Fruit fly (Drosophila melanogaster) whole organism, embryonic: ENCODE results near the gene Pp1alpha-96A.
A peak's percentile ranks its signal among the peaks of the same experiment; 100 is the strongest.

Experiments
- Abd-B ChIP-seq: fragments of 200-800 bp; sonication (Bioruptor generic); optimal IDR thresholded peaks from 2 replicates; lab custom pipeline; 2018; ENCODE audit warnings: missing biosample characterization, mild to moderate bottlenecking, missing genetic modification characterization, moderate library complexity
- B-H2 ChIP-seq: fragments of 200-800 bp; sonication (Bioruptor generic); optimal IDR thresholded peaks from 2 replicates; lab custom pipeline; 2018; ENCODE audit warnings: missing biosample characterization, mild to moderate bottlenecking, missing genetic modification characterization
- CG10565 ChIP-seq: fragments of 200-800 bp; sonication (Bioruptor generic); optimal IDR thresholded peaks from 3 replicates; lab custom pipeline; 2016; ENCODE audit warnings: missing biosample characterization, mild to moderate bottlenecking, missing genetic modification characterization
- CG12769 ChIP-seq: fragments of 200-800 bp; sonication (Bioruptor generic); optimal IDR thresholded peaks from 2 replicates; lab custom pipeline; 2019; ENCODE audit warnings: missing biosample characterization, mild to moderate bottlenecking, missing genetic modification characterization, moderate library complexity
- CG13296 ChIP-seq: fragments of 200-800 bp; sonication (Bioruptor generic); optimal IDR thresholded peaks from 3 replicates; lab custom pipeline; 2018; ENCODE audit warnings: missing biosample characterization, mild to moderate bottlenecking, missing genetic modification characterization
- CG13894 ChIP-seq: fragments of 200-800 bp; sonication (Bioruptor generic); optimal IDR thresholded peaks from 3 replicates; lab custom pipeline; 2018; ENCODE audit warnings: missing biosample characterization, mild to moderate bottlenecking, missing genetic modification characterization, moderate library complexity
- CG14014 ChIP-seq: fragments of 200-800 bp; sonication (Bioruptor generic); IDR thresholded peaks from 2 replicates; pipeline ENCODE4 v1.3.6; 2022; ENCODE audit warnings: missing biosample characterization, missing genetic modification characterization
- CG15514 ChIP-seq: fragments of 200-800 bp; sonication (Bioruptor generic); optimal IDR thresholded peaks from 3 replicates; lab custom pipeline; 2017; ENCODE audit warnings: missing biosample characterization, missing genetic modification characterization, mild to moderate bottlenecking, moderate library complexity, missing genetic modification reagents
- CG17359 ChIP-seq: fragments of 200-800 bp; sonication (Bioruptor generic); optimal IDR thresholded peaks from 3 replicates; lab custom pipeline; 2018; ENCODE audit warnings: missing biosample characterization, mild to moderate bottlenecking, missing genetic modification characterization, moderate library complexity
- CG17361 ChIP-seq: fragments of 200-800 bp; sonication (Bioruptor generic); IDR thresholded peaks from 3 replicates; pipeline ENCODE4 v1.3.6; 2022; ENCODE audit warnings: missing biosample characterization, missing genetic modification characterization
- CG17568 ChIP-seq: fragments of 200-800 bp; sonication (Bioruptor generic); optimal IDR thresholded peaks from 2 replicates; lab custom pipeline; 2018; ENCODE audit warnings: missing biosample characterization, mild to moderate bottlenecking, missing genetic modification characterization, moderate library complexity
- CG2120 ChIP-seq: fragments of 200-800 bp; sonication (Bioruptor generic); optimal IDR thresholded peaks from 3 replicates; lab custom pipeline; 2016; ENCODE audit warnings: missing biosample characterization, missing genetic modification characterization
- CG31441 ChIP-seq: fragments of 200-800 bp; sonication (Bioruptor generic); IDR thresholded peaks from 2 replicates; pipeline ENCODE4 v1.3.6; 2022; ENCODE audit warnings: missing biosample characterization, missing genetic modification characterization
- CG3281 ChIP-seq: fragments of 200-800 bp; sonication (Bioruptor generic); optimal IDR thresholded peaks from 3 replicates; lab custom pipeline; 2017; ENCODE audit warnings: missing biosample characterization, mild to moderate bottlenecking, missing genetic modification characterization
- CG3838 ChIP-seq: fragments of 200-800 bp; sonication (Bioruptor generic); optimal IDR thresholded peaks from 3 replicates; lab custom pipeline; 2016; ENCODE audit warnings: missing biosample characterization, missing genetic modification characterization
- CG3995 ChIP-seq: fragments of 200-800 bp; sonication (Bioruptor generic); optimal IDR thresholded peaks from 3 replicates; lab custom pipeline; 2016; ENCODE audit warnings: missing biosample characterization, missing genetic modification characterization
- CG6791 ChIP-seq: fragments of 200-800 bp; sonication (Bioruptor generic); IDR thresholded peaks from 3 replicates; pipeline ENCODE4 v1.3.6; 2022; ENCODE audit warnings: missing biosample characterization, missing genetic modification characterization; ENCODE audit not compliant: partially characterized antibody
- CG7839 ChIP-seq: fragments of 200-800 bp; sonication (Bioruptor generic); optimal IDR thresholded peaks from 3 replicates; lab custom pipeline; 2018; ENCODE audit warnings: missing biosample characterization, mild to moderate bottlenecking, missing genetic modification characterization, moderate library complexity
- CG8924 ChIP-seq: fragments of 200-800 bp; optimal IDR thresholded peaks from 3 replicates; lab custom pipeline; 2019; ENCODE audit warnings: missing biosample characterization, mild to moderate bottlenecking, missing genetic modification characterization, moderate library complexity
- ERR ChIP-seq: fragments of 200-800 bp; sonication (Bioruptor generic); optimal IDR thresholded peaks from 2 replicates; lab custom pipeline; 2016; ENCODE audit warnings: missing biosample characterization, missing genetic modification characterization
- Elba2 ChIP-seq: fragments of 200-800 bp; sonication (Bioruptor generic); optimal IDR thresholded peaks from 3 replicates; lab custom pipeline; 2016; ENCODE audit warnings: missing biosample characterization, missing genetic modification characterization
- Fer3 ChIP-seq: fragments of 200-800 bp; sonication (Bioruptor generic); optimal IDR thresholded peaks from 2 replicates; lab custom pipeline; 2018; ENCODE audit warnings: missing biosample characterization, mild to moderate bottlenecking, missing genetic modification characterization, moderate library complexity
- Hmr ChIP-seq: fragments of 200-800 bp; sonication (Bioruptor generic); optimal IDR thresholded peaks from 3 replicates; lab custom pipeline; 2017; ENCODE audit warnings: mild to moderate bottlenecking, missing biosample characterization, missing genetic modification reagents, missing genetic modification characterization
- Hr3 ChIP-seq: fragments of 200-800 bp; sonication (Bioruptor generic); optimal IDR thresholded peaks from 3 replicates; lab custom pipeline; 2016; ENCODE audit warnings: missing biosample characterization, missing genetic modification characterization
- Oaz ChIP-seq: fragments of 200-800 bp; sonication (Bioruptor generic); IDR thresholded peaks from 2 replicates; pipeline ENCODE4 v1.3.6; 2022; ENCODE audit warnings: missing biosample characterization, missing genetic modification characterization
- Optix ChIP-seq: fragments of 200-800 bp; sonication (Bioruptor generic); IDR thresholded peaks from 3 replicates; pipeline ENCODE4 v1.3.6; 2022; ENCODE audit warnings: missing biosample characterization, missing genetic modification characterization
- PHDP ChIP-seq: fragments of 200-800 bp; sonication (Bioruptor generic); optimal IDR thresholded peaks from 3 replicates; lab custom pipeline; 2018; ENCODE audit warnings: missing biosample characterization, mild to moderate bottlenecking, missing genetic modification characterization, moderate library complexity
- Rfx ChIP-seq: fragments of 200-800 bp; sonication (Bioruptor generic); IDR thresholded peaks from 2 replicates; pipeline ENCODE4 v1.3.6; 2022; ENCODE audit warnings: missing biosample characterization, missing genetic modification characterization
- Taf1 ChIP-seq: fragments of 200-800 bp; sonication (Bioruptor generic); IDR thresholded peaks from 2 replicates; pipeline ENCODE4 v1.3.6; 2022; ENCODE audit warnings: missing biosample characterization, missing genetic modification characterization
- Xbp1 ChIP-seq: fragments of 200-800 bp; sonication (Bioruptor generic); optimal IDR thresholded peaks from 3 replicates; lab custom pipeline; 2016; ENCODE audit warnings: missing biosample characterization, mild to moderate bottlenecking, missing genetic modification characterization
- ase ChIP-seq: fragments of 200-800 bp; sonication (Bioruptor generic); IDR thresholded peaks from 3 replicates; pipeline ENCODE4 v1.3.6; 2022; ENCODE audit warnings: missing biosample characterization, missing genetic modification characterization
- corto ChIP-seq: fragments of 200-800 bp; sonication (Bioruptor generic); optimal IDR thresholded peaks from 2 replicates; lab custom pipeline; 2016; ENCODE audit warnings: missing biosample characterization, mild to moderate bottlenecking, missing genetic modification characterization, moderate library complexity
- cwo ChIP-seq: fragments of 200-800 bp; sonication (Bioruptor generic); optimal IDR thresholded peaks from 3 replicates; lab custom pipeline; 2017; ENCODE audit warnings: missing biosample characterization, missing genetic modification characterization, mild to moderate bottlenecking, moderate library complexity, missing genetic modification reagents
- dysf ChIP-seq: fragments of 200-800 bp; sonication (Bioruptor generic); IDR thresholded peaks from 3 replicates; pipeline ENCODE4 v1.3.6; 2022; ENCODE audit warnings: missing biosample characterization, missing genetic modification characterization
- eyg ChIP-seq: fragments of 200-800 bp; sonication (Bioruptor generic); optimal IDR thresholded peaks from 3 replicates; lab custom pipeline; 2016; ENCODE audit warnings: missing biosample characterization, missing genetic modification characterization
- grau ChIP-seq: fragments of 200-800 bp; optimal IDR thresholded peaks from 3 replicates; lab custom pipeline; 2019; ENCODE audit warnings: missing biosample characterization, mild to moderate bottlenecking, missing genetic modification characterization, moderate library complexity
- gt ChIP-seq: fragments of 200-800 bp; sonication (Bioruptor generic); IDR thresholded peaks from 2 replicates; pipeline ENCODE4 v1.3.6; 2022; ENCODE audit warnings: missing biosample characterization, missing genetic modification characterization
- inv ChIP-seq: fragments of 200-800 bp; sonication (Bioruptor generic); IDR thresholded peaks from 2 replicates; pipeline ENCODE4 v1.3.6; 2022; ENCODE audit warnings: missing biosample characterization, missing genetic modification characterization; ENCODE audit not compliant: partially characterized antibody
- lab ChIP-seq: fragments of 200-800 bp; sonication (Bioruptor generic); optimal IDR thresholded peaks from 3 replicates; lab custom pipeline; 2017; ENCODE audit warnings: missing biosample characterization, missing genetic modification characterization, mild to moderate bottlenecking, moderate library complexity, missing genetic modification reagents
- nmo ChIP-seq: fragments of 200-800 bp; sonication (Bioruptor generic); optimal IDR thresholded peaks from 2 replicates; lab custom pipeline; 2018; ENCODE audit warnings: missing biosample characterization, mild to moderate bottlenecking, missing genetic modification characterization, moderate library complexity
- odd ChIP-seq: fragments of 200-800 bp; sonication (Bioruptor generic); optimal IDR thresholded peaks from 2 replicates; lab custom pipeline; 2017; ENCODE audit warnings: missing biosample characterization, mild to moderate bottlenecking, missing genetic modification characterization
- pan ChIP-seq, 4 experiments: fragments of >200 bp in 3 of 4; fragments of 200-800 bp in 1 of 4; sonication (Bioruptor generic) in 1 of 4; optimal IDR thresholded peaks in 3 of 4; IDR thresholded peaks in 1 of 4; 2 replicates each; pipeline versions ENCODE4 v1.3.6 to Lab custom; 2017 to 2022; ENCODE audit warnings: missing biosample characterization in 2 of 4, missing genetic modification characterization in 2 of 4, mixed read lengths in 1 of 4
- pho ChIP-seq: fragments of 200-800 bp; sonication (Bioruptor generic); optimal IDR thresholded peaks from 2 replicates; lab custom pipeline; 2016; ENCODE audit warnings: missing biosample characterization, missing genetic modification characterization
- pzg ChIP-seq: fragments of 200-800 bp; sonication (Bioruptor generic); optimal IDR thresholded peaks from 3 replicates; lab custom pipeline; 2018; ENCODE audit warnings: missing biosample characterization, mild to moderate bottlenecking, missing genetic modification characterization, moderate library complexity
- row ChIP-seq: fragments of 200-800 bp; sonication (Bioruptor generic); IDR thresholded peaks from 3 replicates; pipeline ENCODE4 v1.3.6; 2022; ENCODE audit warnings: missing biosample characterization, missing genetic modification characterization
- scrt ChIP-seq: fragments of 200-800 bp; sonication (Bioruptor generic); optimal IDR thresholded peaks from 2 replicates; lab custom pipeline; 2018; ENCODE audit warnings: missing biosample characterization, mild to moderate bottlenecking, missing genetic modification characterization, moderate library complexity
- slbo ChIP-seq: fragments of 200-800 bp; sonication (Bioruptor generic); IDR thresholded peaks from 2 replicates; pipeline ENCODE4 v1.3.6; 2022; ENCODE audit warnings: missing biosample characterization, missing genetic modification characterization
- tap ChIP-seq: fragments of 200-800 bp; optimal IDR thresholded peaks from 3 replicates; lab custom pipeline; 2019; ENCODE audit warnings: missing biosample characterization, mild to moderate bottlenecking, missing genetic modification characterization, moderate library complexity
- zen ChIP-seq: fragments of 200-800 bp; sonication (Bioruptor generic); optimal IDR thresholded peaks from 3 replicates; lab custom pipeline; 2018; ENCODE audit warnings: missing biosample characterization, mild to moderate bottlenecking, missing genetic modification characterization, moderate library complexity

Pp1alpha-96A gene

DNA sequence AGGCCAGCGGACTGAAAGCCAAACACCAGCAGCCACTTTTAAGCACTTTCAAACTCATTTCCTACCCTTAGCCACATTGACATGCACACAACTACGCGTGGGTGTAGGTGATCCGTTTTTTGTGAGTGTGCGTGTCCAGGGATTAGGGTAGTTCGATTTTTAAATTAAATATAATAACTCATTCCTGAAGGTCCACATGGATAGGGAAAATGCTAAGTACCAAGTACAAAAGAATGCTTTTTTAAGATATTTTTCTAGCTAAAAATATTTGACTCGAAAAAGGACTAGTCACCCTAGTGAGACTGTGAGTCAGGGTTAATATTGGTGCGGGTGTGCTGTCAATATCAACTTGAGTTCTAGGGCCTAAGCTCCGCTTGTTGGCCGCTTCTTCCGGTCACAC, 43.3 kb upstream of the Pp1alpha-96A start (continued):
- TF ChIP-seq lab (peak; percentile 80), CG31441 (GFP tag; lab: Robert Waterston, UW) (0 out of 2 replicates have a peak, but pooled peaks have one; percentile 9), tap (tag; lab: Kevin White, UChicago) (peak; percentile 4), B-H2 (GFP tag; lab: Kevin White, UChicago) (peak; percentile 23), Elba2 (GFP tag; lab: Kevin White, UChicago) (no peak), Fer3 (peak; percentile 28), slbo (GFP tag; lab: Robert Waterston, UW) (peak; percentile 35; the same call in 1 of the 2 replicates), CG10565 (GFP tag; lab: Kevin White, UChicago) (no peak), corto (GFP tag; lab: Kevin White, UChicago) (no peak), pho (GFP tag; lab: Kevin White, UChicago) (no peak), nmo (GFP tag; lab: Kevin White, UChicago) (no peak), CG13894 (tag; lab: Kevin White, UChicago) (peak; percentile 61), scrt (GFP tag; lab: Kevin White, UChicago) (peak; percentile 36), ase (GFP tag; lab: Robert Waterston, UW) (no peak), gt (GFP tag; lab: Robert Waterston, UW) (no peak), pzg (GFP tag; lab: Kevin White, UChicago) (no peak), Oaz (GFP tag; lab: Robert Waterston, UW) (no peak), Taf1 (GFP tag; lab: Robert Waterston, UW) (no peak), Hmr (GFP tag; lab: Kevin White, UChicago) (peak; percentile 63), odd (GFP tag; lab: Kevin White, UChicago) (no peak), CG7839 (tag; lab: Kevin White, UChicago) (peak; percentile 6), CG17361 (GFP tag; lab: Robert Waterston, UW) (no peak), CG12769 (peak; percentile 35), Abd-B (GFP tag; lab: Kevin White, UChicago) (no peak), zen (tag; lab: Kevin White, UChicago) (no peak), Rfx (0 out of 2 replicates have a peak, but pooled peaks have one; percentile 45), CG3838 (no peak), row (GFP tag; lab: Robert Waterston, UW) (peak; percentile 48; the same call in 2 of the 3 replicates), CG14014 (GFP tag; lab: Robert Waterston, UW) (peak; percentile 49; the same call in 1 of the 2 replicates), PHDP (peak; percentile 25), CG8924 (tag; lab: Kevin White, UChicago) (peak; percentile 13), dysf (GFP tag; lab: Robert Waterston, UW) (0 out of 3 replicates have a peak, but pooled peaks have one; percentile 51), CG17568 (GFP tag; lab: Kevin White, UChicago) (no peak), grau (tag; lab: Kevin White, UChicago) (peak; percentile 19), ERR (no peak), Xbp1 (GFP tag; lab: Kevin White, UChicago) (no peak), CG17359 (tag; lab: Kevin White, UChicago) (peak; percentile 6), CG15514 (GFP tag; lab: Kevin White, UChicago) (peak; percentile 35), inv (GFP tag; lab: Robert Waterston, UW) (no peak), cwo (GFP tag; lab: Kevin White, UChicago) (peak; percentile 25), CG13296 (GFP tag; lab: Kevin White, UChicago) (peak; percentile 43), Optix (GFP tag; lab: Robert Waterston, UW) (no peak), CG3995 (GFP tag; lab: Kevin White, UChicago) (no peak), CG6791 (GFP tag; lab: Robert Waterston, UW) (no peak), CG3281 (GFP tag; lab: Kevin White, UChicago) (peak; percentile 37), CG2120 (GFP tag; lab: Kevin White, UChicago) (peak; percentile 49), eyg (GFP tag; lab: Kevin White, UChicago) (no peak), pan (optimal IDR thresholded peaks at IDR 0.05; lab: Kevin White, UChicago) (no peak), pan (GFP tag; optimal IDR thresholded peaks at IDR 0.05 in 1 of 2, IDR thresholded peaks at IDR 0.05 in 1 of 2) (peak in 1 of 2 experiments; percentile 17), Hr3 (GFP tag; lab: Kevin White, UChicago) (no peak)
